Worm (Caenorhabditis elegans) whole organism, L1 larva: ENCODE results near the gene act-3.

Experiments used
- C16A3.4 ChIP-seq: fragments of 150-350 bp; optimal IDR thresholded peaks from 2 replicates; lab custom pipeline; 2014; ENCODE audit warnings: missing biosample characterization, missing genetic modification characterization
- C34B4.2 ChIP-seq: sonication (generic microtip); optimal IDR thresholded peaks from 2 replicates; lab custom pipeline; 2017; ENCODE audit warnings: mild to moderate bottlenecking, missing genetic modification characterization, missing compliant biosample characterization
- F16B12.6 ChIP-seq: fragments of 150-350 bp; optimal IDR thresholded peaks from 2 replicates; lab custom pipeline; 2014; ENCODE audit warnings: missing biosample characterization, missing genetic modification characterization
- aha-1 ChIP-seq: fragments of 150-350 bp; optimal IDR thresholded peaks from 2 replicates; lab custom pipeline; 2014; ENCODE audit warnings: missing biosample characterization, missing genetic modification characterization
- aly-2 ChIP-seq: fragments of 150-350 bp; optimal IDR thresholded peaks from 2 replicates; lab custom pipeline; 2014; ENCODE audit warnings: missing biosample characterization, missing genetic modification characterization
- blmp-1 ChIP-seq: fragments of 150-350 bp; optimal IDR thresholded peaks from 2 replicates; lab custom pipeline; 2014; ENCODE audit warnings: missing biosample characterization, missing genetic modification characterization
- ceh-82 ChIP-seq, 3 experiments: fragments of 150-350 bp in 1 of 3; sonication (generic microtip) in 2 of 3; optimal IDR thresholded peaks; 2 replicates each; lab custom pipeline; 2014 to 2017; ENCODE audit warnings: missing biosample characterization in 3 of 3, missing genetic modification characterization in 3 of 3
- dpl-1 ChIP-seq, 3 experiments: fragments of 150-350 bp in 2 of 3; sonication (generic microtip) in 1 of 3; optimal IDR thresholded peaks; 2 replicates each; lab custom pipeline; 2014 to 2017; ENCODE audit warnings: missing biosample characterization in 3 of 3, missing genetic modification characterization in 3 of 3, missing genetic modification reagents in 3 of 3
- dsc-1 ChIP-seq: sonication (generic microtip); optimal IDR thresholded peaks from 2 replicates; lab custom pipeline; 2016; ENCODE audit warnings: mild to moderate bottlenecking, missing genetic modification characterization, missing compliant biosample characterization
- efl-1 ChIP-seq, 4 experiments: fragments of 150-350 bp; optimal IDR thresholded peaks in 3 of 4; peaks in 1 of 4; 1 replicate in 1 of 4; 2 replicates in 3 of 4; lab custom pipeline; 2014; ENCODE audit warnings: missing biosample characterization in 2 of 4, missing genetic modification characterization in 2 of 4, missing genetic modification reagents in 2 of 4
- efl-3 ChIP-seq: fragments of 200-800 bp; sonication (Bioruptor generic); optimal IDR thresholded peaks from 2 replicates; lab custom pipeline; 2018; ENCODE audit warnings: mild to moderate bottlenecking, missing genetic modification characterization, missing compliant biosample characterization
- elt-3 ChIP-seq, 6 experiments: fragments of 150-350 bp in 1 of 6; sonication (generic microtip); optimal IDR thresholded peaks; 2 replicates each; lab custom pipeline; 2017 to 2018; ENCODE audit warnings: missing biosample characterization in 6 of 6, missing genetic modification characterization in 6 of 6, inconsistent platforms in 1 of 6
- fkh-4 ChIP-seq: sonication (generic microtip); optimal IDR thresholded peaks from 2 replicates; lab custom pipeline; 2016; ENCODE audit warnings: missing compliant biosample characterization, missing genetic modification characterization, borderline replicate concordance
- fkh-8 ChIP-seq: sonication (generic microtip); optimal IDR thresholded peaks from 2 replicates; lab custom pipeline; 2016; ENCODE audit warnings: mild to moderate bottlenecking, missing genetic modification characterization, missing compliant biosample characterization
- grh-1 ChIP-seq: fragments of 200-800 bp; sonication (Bioruptor generic); IDR thresholded peaks from 2 replicates; pipeline ENCODE4 v1.3.6; 2022; ENCODE audit warnings: missing genetic modification reagents, missing genetic modification characterization, missing compliant biosample characterization
- hlh-17 ChIP-seq: fragments of 200-800 bp; sonication (Bioruptor generic); optimal IDR thresholded peaks from 2 replicates; lab custom pipeline; 2018; ENCODE audit warnings: missing genetic modification characterization, mild to moderate bottlenecking, missing compliant biosample characterization, moderate library complexity, borderline replicate concordance
- irx-1 ChIP-seq: sonication (generic microtip); optimal IDR thresholded peaks from 2 replicates; lab custom pipeline; 2016; ENCODE audit warnings: missing genetic modification characterization, missing compliant biosample characterization
- isw-1 ChIP-seq: fragments of 200-800 bp; sonication (Bioruptor generic); IDR thresholded peaks from 2 replicates; pipeline ENCODE4 v1.3.6; 2022; ENCODE audit warnings: missing genetic modification characterization, missing compliant biosample characterization
- lin-13 ChIP-seq: fragments of 150-350 bp; optimal IDR thresholded peaks from 2 replicates; lab custom pipeline; 2014; ENCODE audit warnings: missing biosample characterization, missing genetic modification reagents, missing genetic modification characterization
- lin-14 ChIP-seq: fragments of 200-800 bp; sonication (Bioruptor generic); optimal IDR thresholded peaks from 2 replicates; lab custom pipeline; 2018; ENCODE audit warnings: mild to moderate bottlenecking, missing genetic modification characterization, moderate library complexity, missing compliant biosample characterization
- lin-35 ChIP-seq, 2 experiments: fragments of 150-350 bp; optimal IDR thresholded peaks; 2 replicates each; lab custom pipeline; 2014; ENCODE audit warnings: missing biosample characterization in 2 of 2, missing genetic modification characterization in 2 of 2, missing genetic modification reagents in 2 of 2
- lsy-2 ChIP-seq, 2 experiments: fragments of 150-350 bp; optimal IDR thresholded peaks; 2 replicates each; lab custom pipeline; 2014; ENCODE audit warnings: missing biosample characterization in 2 of 2, missing genetic modification characterization in 2 of 2
- mdl-1 ChIP-seq, 2 experiments: fragments of 150-350 bp; optimal IDR thresholded peaks; 2 replicates each; lab custom pipeline; 2014 to 2017; ENCODE audit warnings: missing biosample characterization in 2 of 2, missing genetic modification characterization in 2 of 2, inconsistent platforms in 1 of 2
- nhr-11 ChIP-seq: fragments of 150-350 bp; optimal IDR thresholded peaks from 2 replicates; lab custom pipeline; 2014; ENCODE audit warnings: missing biosample characterization, missing genetic modification characterization
- nhr-19 ChIP-seq: fragments of 200-800 bp; sonication (Bioruptor generic); conservative IDR thresholded peaks from 2 replicates; pipeline ENCODE4 v1.3.6; 2022; ENCODE audit warnings: missing genetic modification characterization, missing compliant biosample characterization
- nhr-20 ChIP-seq: sonication (generic microtip); optimal IDR thresholded peaks from 2 replicates; lab custom pipeline; 2016; ENCODE audit warnings: mild to moderate bottlenecking, missing genetic modification characterization, missing compliant biosample characterization
- nhr-71 ChIP-seq: sonication (generic microtip); optimal IDR thresholded peaks from 2 replicates; lab custom pipeline; 2016; ENCODE audit warnings: mild to moderate bottlenecking, missing genetic modification characterization, moderate library complexity, missing compliant biosample characterization
- pag-3 ChIP-seq: sonication (generic microtip); optimal IDR thresholded peaks from 2 replicates; lab custom pipeline; 2017; ENCODE audit warnings: missing genetic modification characterization, mild to moderate bottlenecking, missing compliant biosample characterization, antibody characterized with exemption, borderline replicate concordance; ENCODE audit not compliant: insufficient read depth
- rnt-1 ChIP-seq: sonication (generic microtip); optimal IDR thresholded peaks from 2 replicates; lab custom pipeline; 2016; ENCODE audit warnings: mild to moderate bottlenecking, missing genetic modification characterization, moderate library complexity, missing compliant biosample characterization
- skn-1 ChIP-seq: fragments of 150-350 bp; optimal IDR thresholded peaks from 2 replicates; lab custom pipeline; 2014; ENCODE audit warnings: missing biosample characterization, missing genetic modification characterization
- snpc-4 ChIP-seq: fragments of 150-350 bp; optimal IDR thresholded peaks from 2 replicates; lab custom pipeline; 2014; ENCODE audit warnings: missing biosample characterization, missing genetic modification characterization
- snu-23 ChIP-seq: sonication (generic microtip); optimal IDR thresholded peaks from 2 replicates; lab custom pipeline; 2016; ENCODE audit warnings: missing genetic modification characterization, missing compliant biosample characterization
- sptf-1 ChIP-seq: fragments of 150-350 bp; optimal IDR thresholded peaks from 2 replicates; lab custom pipeline; 2014; ENCODE audit warnings: missing biosample characterization, missing genetic modification characterization
- swsn-7 ChIP-seq: sonication (generic microtip); optimal IDR thresholded peaks from 2 replicates; lab custom pipeline; 2016; ENCODE audit warnings: missing genetic modification characterization, missing compliant biosample characterization
- tbx-2 ChIP-seq: sonication (generic microtip); optimal IDR thresholded peaks from 2 replicates; lab custom pipeline; 2016; ENCODE audit warnings: missing genetic modification characterization, missing compliant biosample characterization
- tlp-1 ChIP-seq: fragments of 150-350 bp; optimal IDR thresholded peaks from 2 replicates; lab custom pipeline; 2014; ENCODE audit warnings: missing biosample characterization, missing genetic modification characterization
- unc-86 ChIP-seq: sonication (generic microtip); optimal IDR thresholded peaks from 2 replicates; lab custom pipeline; 2016; ENCODE audit warnings: missing genetic modification characterization, missing compliant biosample characterization
- zip-4 ChIP-seq: fragments of 200-800 bp; sonication (Bioruptor generic); optimal IDR thresholded peaks from 2 replicates; lab custom pipeline; 2018; ENCODE audit warnings: mild to moderate bottlenecking, missing genetic modification characterization, moderate library complexity, missing compliant biosample characterization
- ztf-11 ChIP-seq, 2 experiments: sonication (generic microtip); optimal IDR thresholded peaks; 2 replicates each; lab custom pipeline; 2016 to 2017; ENCODE audit warnings: missing genetic modification characterization in 2 of 2, missing biosample characterization in 1 of 2, missing compliant biosample characterization in 1 of 2

act-3 gene

ce11 chrV:11075209-11076027 is 1.1 kb upstream of the act-3 start:
- TF ChIP-seq dpl-1 (GFP tag; optimal IDR thresholded peaks at IDR 0.05; lab: Kevin White, UChicago) = peak in 2 of 3 experiments; percentile 5 to 31
- peak; percentile 1 for TF ChIP-seq lin-13 (GFP tag; lab: Kevin White, UChicago)
- no peak for TF ChIP-seq efl-3
- TF ChIP-seq C34B4.2 (tag; lab: Kevin White, UChicago) = no peak
- peak; percentile 79 for TF ChIP-seq lin-14 (GFP tag; lab: Kevin White, UChicago)
- no peak for TF ChIP-seq sptf-1
- TF ChIP-seq irx-1 (tag; lab: Kevin White, UChicago) = no peak
- TF ChIP-seq efl-1 (optimal IDR thresholded peaks at IDR 0.05; lab: Kevin White, UChicago) = no peak
- TF ChIP-seq efl-1 (GFP tag; optimal IDR thresholded peaks at IDR 0.05 in 1 of 2; lab: Kevin White, UChicago) = peak in 1 of 2 experiments; percentile 67
- no peak for TF ChIP-seq nhr-20 (tag; lab: Kevin White, UChicago)
- TF ChIP-seq swsn-7 (tag; lab: Kevin White, UChicago) = peak; percentile 26
- TF ChIP-seq nhr-71 = peak; percentile 3
- TF ChIP-seq fkh-4 (tag; lab: Kevin White, UChicago) = no peak
- TF ChIP-seq zip-4 (GFP tag; lab: Kevin White, UChicago) = peak; percentile 19
- TF ChIP-seq snu-23 (GFP tag; lab: Kevin White, UChicago) = peak; percentile 45
- TF ChIP-seq fkh-8 = peak; percentile 2
- TF ChIP-seq lin-35 (GFP tag; optimal IDR thresholded peaks at IDR 0.05; lab: Kevin White, UChicago) = peak in 1 of 2 experiments; percentile 19
- TF ChIP-seq unc-86 (tag; lab: Kevin White, UChicago) = peak; percentile 14
- peak; percentile 35 for TF ChIP-seq blmp-1
- TF ChIP-seq grh-1 (GFP tag; lab: Robert Waterston, UW) = peak; percentile 36; the same call in 1 of the 2 replicates
- TF ChIP-seq snpc-4 (tag; lab: Kevin White, UChicago) = peak; percentile 13
- no peak for TF ChIP-seq F16B12.6 (tag; lab: Kevin White, UChicago)
- TF ChIP-seq isw-1 (GFP tag; lab: Robert Waterston, UW) = no peak
- peak in 1 of 2 experiments; percentile 51 for TF ChIP-seq mdl-1 (tag; optimal IDR thresholded peaks at IDR 0.05; lab: Kevin White, UChicago)
- TF ChIP-seq rnt-1 (tag; lab: Kevin White, UChicago) = peak; percentile 22
- peak in 1 of 3 experiments; percentile 42 for TF ChIP-seq ceh-82 (tag; optimal IDR thresholded peaks at IDR 0.05; lab: Kevin White, UChicago)

DNA sequence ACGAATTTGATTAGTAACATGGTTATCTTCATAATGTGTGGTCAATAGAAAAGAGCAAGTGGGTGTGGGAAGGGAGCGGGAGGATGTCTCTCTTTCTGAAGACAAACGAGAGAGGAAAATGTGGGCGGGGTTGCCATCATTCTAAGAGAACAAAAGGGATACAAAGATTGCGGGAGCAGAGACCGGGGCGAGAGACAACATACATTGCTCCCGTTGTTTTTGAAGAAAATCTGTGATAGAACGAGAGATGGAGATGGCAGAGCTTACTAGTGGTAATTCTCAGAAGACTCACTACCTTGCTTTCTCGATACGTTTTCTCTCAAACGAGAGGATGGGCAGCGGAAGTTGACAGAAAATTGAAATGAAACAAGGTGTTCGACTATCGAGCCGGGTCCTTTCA is 944 bp downstream of the act-3 start:
- TF ChIP-seq nhr-71 (peak; percentile 57), snu-23 (GFP tag; lab: Kevin White, UChicago) (peak; percentile 9), lin-14 (GFP tag; lab: Kevin White, UChicago) (peak; percentile 72), ztf-11 (tag; optimal IDR thresholded peaks at IDR 0.05; lab: Kevin White, UChicago) (no peak), pag-3 (tag; lab: Kevin White, UChicago) (peak; percentile 82), dsc-1 (tag; lab: Kevin White, UChicago) (peak; percentile 7), lsy-2 (tag; optimal IDR thresholded peaks at IDR 0.05; lab: Kevin White, UChicago) (peak in 1 of 2 experiments; percentile 36), fkh-4 (tag; lab: Kevin White, UChicago) (no peak), efl-1 (optimal IDR thresholded peaks at IDR 0.05; lab: Kevin White, UChicago) (no peak), efl-1 (GFP tag; optimal IDR thresholded peaks at IDR 0.05 in 1 of 2; lab: Kevin White, UChicago) (peak in 1 of 2 experiments; percentile 49), C16A3.4 (tag; lab: Kevin White, UChicago) (no peak), rnt-1 (tag; lab: Kevin White, UChicago) (peak; percentile 73), skn-1 (no peak), nhr-19 (peak; percentile 49), tlp-1 (tag; lab: Kevin White, UChicago) (no peak), aha-1 (no peak), tbx-2 (peak; percentile 14)
- TF ChIP-seq, all 84 proteins: peak for 10

- TF ChIP-seq hlh-17 (GFP tag; lab: Kevin White, UChicago) (no peak), mdl-1 (tag; optimal IDR thresholded peaks at IDR 0.05; lab: Kevin White, UChicago) (no peak), nhr-19 (0 out of 2 replicates have a peak, but pooled peaks have one; percentile 2), elt-3 (tag; optimal IDR thresholded peaks at IDR 0.05; lab: Kevin White, UChicago) (no peak), aly-2 (peak; percentile 95), nhr-11 (tag; lab: Kevin White, UChicago) (peak; percentile 27)
These were observed 2.8 kb downstream of the act-3 start for ce11 chrV:11071453-11071852.
